Worm (Caenorhabditis elegans) whole organism, young adult: ENCODE measurements around the gene lsy-2.

Experiments used
- D2030.7 ChIP-seq: fragments of 200-800 bp; sonication (Bioruptor generic); IDR thresholded peaks from 2 replicates; pipeline ENCODE4 v1.3.6; 2022; ENCODE audit warnings: missing genetic modification reagents, missing genetic modification characterization, missing compliant biosample characterization
- F22D6.2 ChIP-seq: sonication (generic microtip); optimal IDR thresholded peaks from 2 replicates; lab custom pipeline; 2016; ENCODE audit warnings: mild to moderate bottlenecking, missing genetic modification characterization, missing compliant biosample characterization
- F52B5.7 ChIP-seq: sonication (generic microtip); optimal IDR thresholded peaks from 2 replicates; lab custom pipeline; 2016; ENCODE audit warnings: mild to moderate bottlenecking, missing genetic modification characterization, missing compliant biosample characterization
- F57A8.1 ChIP-seq: fragments of 200-800 bp; sonication (Bioruptor generic); optimal IDR thresholded peaks from 2 replicates; lab custom pipeline; 2018; ENCODE audit warnings: mild to moderate bottlenecking, missing genetic modification characterization, moderate library complexity, missing compliant biosample characterization
- K11D2.4 ChIP-seq: fragments of 200-800 bp; sonication (Bioruptor generic); IDR thresholded peaks from 2 replicates; pipeline ENCODE4 v1.3.6; 2022; ENCODE audit warnings: missing genetic modification reagents, missing genetic modification characterization, missing compliant biosample characterization
- Y53G8AR.9 ChIP-seq: fragments of 200-800 bp; sonication (Bioruptor generic); conservative IDR thresholded peaks from 2 replicates; pipeline ENCODE4 v1.3.6; 2022; ENCODE audit warnings: missing genetic modification reagents, missing genetic modification characterization, missing compliant biosample characterization
- Y95B8A.8 ChIP-seq: fragments of 200-800 bp; sonication (Bioruptor generic); IDR thresholded peaks from 2 replicates; pipeline ENCODE4 v1.3.6; 2022; ENCODE audit warnings: missing genetic modification reagents, missing genetic modification characterization, missing compliant biosample characterization
- atf-7 ChIP-seq: sonication (generic microtip); optimal IDR thresholded peaks from 2 replicates; lab custom pipeline; 2017; ENCODE audit warnings: mild to moderate bottlenecking, missing genetic modification characterization, missing compliant biosample characterization
- cebp-1 ChIP-seq, 2 experiments: fragments of 200-800 bp in 1 of 2; sonication (Bioruptor generic) in 1 of 2; sonication (generic microtip) in 1 of 2; IDR thresholded peaks in 1 of 2; optimal IDR thresholded peaks in 1 of 2; 2 replicates each; pipeline versions ENCODE4 v1.3.6 to Lab custom; 2017 to 2022; ENCODE audit warnings: missing compliant biosample characterization in 2 of 2, missing genetic modification characterization in 2 of 2, mild to moderate bottlenecking in 1 of 2, missing genetic modification reagents in 1 of 2, moderate library complexity in 1 of 2
- ceh-100 ChIP-seq: fragments of 200-800 bp; sonication (Bioruptor generic); IDR thresholded peaks from 2 replicates; pipeline ENCODE4 v1.3.6; 2022; ENCODE audit warnings: missing genetic modification reagents, missing genetic modification characterization, missing compliant biosample characterization
- ceh-27 ChIP-seq: fragments of 200-800 bp; sonication (Bioruptor generic); optimal IDR thresholded peaks from 2 replicates; lab custom pipeline; 2018; ENCODE audit warnings: mild to moderate bottlenecking, missing genetic modification characterization, moderate library complexity, missing compliant biosample characterization
- ceh-58 ChIP-seq: fragments of 200-800 bp; sonication (Bioruptor generic); IDR thresholded peaks from 2 replicates; pipeline ENCODE4 v1.3.6; 2022; ENCODE audit warnings: missing genetic modification characterization, missing compliant biosample characterization
- ceh-79 ChIP-seq: sonication (generic microtip); optimal IDR thresholded peaks from 2 replicates; lab custom pipeline; 2017; ENCODE audit warnings: mild to moderate bottlenecking, missing genetic modification characterization, missing compliant biosample characterization
- dpl-1 ChIP-seq: fragments of 150-350 bp; optimal IDR thresholded peaks from 2 replicates; lab custom pipeline; 2014; ENCODE audit warnings: missing biosample characterization, missing genetic modification reagents, missing genetic modification characterization
- ekl-4 ChIP-seq: fragments of 200-800 bp; sonication (Bioruptor generic); IDR thresholded peaks from 2 replicates; pipeline ENCODE4 v1.3.6; 2022; ENCODE audit warnings: missing genetic modification reagents, missing genetic modification characterization, missing compliant biosample characterization
- ets-4 ChIP-seq: fragments of 200-800 bp; sonication (Bioruptor generic); optimal IDR thresholded peaks from 2 replicates; lab custom pipeline; 2018; ENCODE audit warnings: mild to moderate bottlenecking, missing genetic modification characterization, missing compliant biosample characterization
- hmg-20 ChIP-seq: fragments of 200-800 bp; sonication (Bioruptor generic); IDR thresholded peaks from 2 replicates; pipeline ENCODE4 v1.3.6; 2022; ENCODE audit warnings: missing genetic modification reagents, missing genetic modification characterization, missing compliant biosample characterization
- hrde-1 ChIP-seq: sonication (generic microtip); optimal IDR thresholded peaks from 2 replicates; lab custom pipeline; 2016; ENCODE audit warnings: missing genetic modification characterization, mild to moderate bottlenecking, missing compliant biosample characterization, moderate library complexity, missing genotype, missing genetic modification reagents, borderline replicate concordance
- hsf-1 ChIP-seq: fragments of 200-800 bp; sonication (Bioruptor generic); IDR thresholded peaks from 2 replicates; pipeline ENCODE4 v1.3.6; 2022; ENCODE audit warnings: missing genetic modification reagents, missing genetic modification characterization, missing compliant biosample characterization
- lin-35 ChIP-seq, 3 experiments: fragments of 150-350 bp in 2 of 3; sonication (generic microtip) in 1 of 3; optimal IDR thresholded peaks; 2 replicates each; lab custom pipeline; 2014 to 2018; ENCODE audit warnings: missing biosample characterization in 3 of 3, missing genetic modification characterization in 3 of 3, missing genetic modification reagents in 3 of 3
- lir-1 ChIP-seq: fragments of 200-800 bp; sonication (Bioruptor generic); conservative IDR thresholded peaks from 2 replicates; pipeline ENCODE4 v1.3.6; 2022; ENCODE audit warnings: missing genetic modification reagents, missing genetic modification characterization, missing compliant biosample characterization
- lsy-27 ChIP-seq: sonication (generic microtip); optimal IDR thresholded peaks from 2 replicates; lab custom pipeline; 2017; ENCODE audit warnings: missing genetic modification characterization, mild to moderate bottlenecking, missing compliant biosample characterization, antibody characterized with exemption, missing genotype, borderline replicate concordance; ENCODE audit not compliant: insufficient read depth
- mel-28 ChIP-seq: sonication (generic microtip); optimal IDR thresholded peaks from 2 replicates; lab custom pipeline; 2016; ENCODE audit warnings: borderline replicate concordance, mild to moderate bottlenecking, missing genetic modification characterization, missing compliant biosample characterization
- mes-4 ChIP-seq: sonication (generic microtip); optimal IDR thresholded peaks from 2 replicates; lab custom pipeline; 2016; ENCODE audit warnings: missing genotype, missing genetic modification characterization, missing compliant biosample characterization
- mxl-1 ChIP-seq: sonication (generic microtip); optimal IDR thresholded peaks from 2 replicates; lab custom pipeline; 2016; ENCODE audit warnings: missing genetic modification characterization, missing compliant biosample characterization
- nfya-1 ChIP-seq: sonication (generic microtip); optimal IDR thresholded peaks from 2 replicates; lab custom pipeline; 2017; ENCODE audit warnings: antibody characterized with exemption, missing compliant biosample characterization, missing genetic modification characterization, borderline replicate concordance; ENCODE audit not compliant: insufficient read depth
- nhr-80 ChIP-seq: sonication (generic microtip); optimal IDR thresholded peaks from 2 replicates; lab custom pipeline; 2016; ENCODE audit warnings: missing genetic modification characterization, missing compliant biosample characterization
- pha-4 ChIP-seq: fragments of 150-350 bp; sonication (generic microtip); optimal IDR thresholded peaks from 2 replicates; lab custom pipeline; 2014; ENCODE audit warnings: missing biosample characterization, missing genetic modification reagents, missing genetic modification characterization
- sdz-38 ChIP-seq: sonication (generic microtip); optimal IDR thresholded peaks from 2 replicates; lab custom pipeline; 2016; ENCODE audit warnings: missing genotype, missing genetic modification characterization, missing compliant biosample characterization
- snpc-4 ChIP-seq, 5 experiments: fragments of 150-350 bp in 1 of 5; sonication (generic microtip) in 4 of 5; optimal IDR thresholded peaks; 2 replicates each; lab custom pipeline; 2014 to 2018; ENCODE audit warnings: missing genetic modification characterization in 5 of 5, missing biosample characterization in 3 of 5, antibody characterized with exemption in 2 of 5, mild to moderate bottlenecking in 2 of 5, missing compliant biosample characterization in 2 of 5, missing genotype in 2 of 5, moderate library complexity in 2 of 5, missing genetic modification reagents in 1 of 5
- somi-1 ChIP-seq: fragments of 200-800 bp; sonication (Bioruptor generic); optimal IDR thresholded peaks from 2 replicates; lab custom pipeline; 2018; ENCODE audit warnings: mild to moderate bottlenecking, missing genetic modification characterization, missing compliant biosample characterization
- unc-62 ChIP-seq: fragments of 150-350 bp; optimal IDR thresholded peaks from 2 replicates; lab custom pipeline; 2014; ENCODE audit warnings: missing biosample characterization, missing genetic modification reagents, missing genetic modification characterization
- zim-3 ChIP-seq: sonication (generic microtip); optimal IDR thresholded peaks from 2 replicates; lab custom pipeline; 2017; ENCODE audit warnings: mild to moderate bottlenecking, missing genetic modification characterization, moderate library complexity, missing compliant biosample characterization
- ztf-25 ChIP-seq: fragments of 200-800 bp; sonication (Bioruptor generic); IDR thresholded peaks from 2 replicates; pipeline ENCODE4 v1.3.6; 2022; ENCODE audit warnings: missing genetic modification reagents, missing genetic modification characterization, missing compliant biosample characterization
- ztf-26 ChIP-seq: sonication (generic microtip); optimal IDR thresholded peaks from 2 replicates; lab custom pipeline; 2017; ENCODE audit warnings: missing genetic modification characterization, missing compliant biosample characterization
- ztf-3 ChIP-seq: fragments of 200-800 bp; sonication (Bioruptor generic); optimal IDR thresholded peaks from 2 replicates; lab custom pipeline; 2018; ENCODE audit warnings: mild to moderate bottlenecking, missing genetic modification characterization, missing compliant biosample characterization

The lsy-2 gene

DNA sequence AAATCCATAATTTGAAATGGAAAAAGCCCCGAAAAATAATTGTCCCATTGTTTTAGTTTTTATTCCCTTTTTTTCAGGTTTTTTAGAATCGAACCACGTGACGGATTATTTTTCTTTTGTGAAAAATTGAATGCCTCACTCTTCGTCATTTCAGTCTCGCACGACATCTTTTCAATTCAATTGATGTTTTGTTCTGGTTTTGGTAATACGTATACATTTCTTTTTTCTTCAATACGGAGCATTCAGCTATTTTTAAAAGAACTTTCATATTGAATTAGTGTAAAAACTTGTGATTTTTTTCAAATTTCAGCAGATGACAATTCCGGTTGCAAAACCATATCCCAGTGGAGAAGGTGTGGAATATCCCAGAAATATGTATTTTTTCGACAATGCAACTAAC lies 24.8 kb upstream of the lsy-2 start, which contains the start of gene F49H12.7:
Gene F49H12.7 (plus strand): TSS at position 301 of the 400 bp plus-strand sequence.
- TF ChIP-seq D2030.7 (GFP tag; lab: Robert Waterston, UW) = no peak
- no peak for TF ChIP-seq F52B5.7 (tag; lab: Kevin White, UChicago)
- TF ChIP-seq ceh-27 = no peak
- no peak for TF ChIP-seq atf-7 (tag; lab: Kevin White, UChicago)
- no peak for TF ChIP-seq dpl-1 (GFP tag; lab: Kevin White, UChicago)
- no peak for TF ChIP-seq ceh-79 (tag; lab: Kevin White, UChicago)
- TF ChIP-seq nhr-80 = no peak
- no peak for TF ChIP-seq ets-4 (GFP tag; lab: Kevin White, UChicago)
- no peak for TF ChIP-seq sdz-38 (tag; lab: Kevin White, UChicago)
- no peak for TF ChIP-seq Y53G8AR.9 (GFP tag; lab: Robert Waterston, UW)
- no peak for TF ChIP-seq mes-4
- TF ChIP-seq ceh-58 (GFP tag; lab: Robert Waterston, UW) = no peak
- TF ChIP-seq somi-1 = no peak
- no peak for TF ChIP-seq ztf-3
- no peak for TF ChIP-seq F57A8.1 (GFP tag; lab: Kevin White, UChicago)
- TF ChIP-seq mel-28 (tag; lab: Kevin White, UChicago) = no peak

DNA sequence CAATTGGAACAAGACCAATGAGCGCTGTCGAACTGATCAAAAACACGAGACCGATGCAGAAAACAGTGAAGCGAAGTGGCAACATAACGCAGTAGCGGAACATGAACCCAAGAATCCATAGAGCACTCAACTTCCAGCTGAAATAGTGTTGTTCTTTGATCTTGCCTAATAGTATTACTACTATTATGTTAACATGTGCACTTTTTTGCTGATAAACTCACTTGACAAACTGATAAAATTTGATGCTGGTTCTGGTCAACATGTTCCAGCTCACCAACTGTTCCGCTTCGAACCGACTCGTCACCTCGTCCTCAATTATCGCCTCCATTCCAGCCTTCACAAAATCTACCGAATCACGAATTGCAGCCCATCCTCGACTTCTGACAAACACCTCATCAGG lies 21.2 kb upstream of the lsy-2 start:
- TF ChIP-seq cebp-1 (GFP tag; IDR thresholded peaks at IDR 0.05; lab: Robert Waterston, UW) = no peak
- TF ChIP-seq cebp-1 (tag; optimal IDR thresholded peaks at IDR 0.05; lab: Kevin White, UChicago) = peak; percentile 12
- TF ChIP-seq nhr-80 = peak; percentile 29
- TF ChIP-seq Y95B8A.8 (GFP tag; lab: Robert Waterston, UW) = no peak
- TF ChIP-seq F52B5.7 (tag; lab: Kevin White, UChicago) = no peak

- no peak for TF ChIP-seq pha-4
- TF ChIP-seq nhr-80 = peak; percentile 75
- no peak for TF ChIP-seq F22D6.2 (tag; lab: Kevin White, UChicago)
- TF ChIP-seq mxl-1 (tag; lab: Kevin White, UChicago) = no peak
- peak; percentile 19; the same call in 1 of the 2 replicates for TF ChIP-seq K11D2.4 (GFP tag; lab: Robert Waterston, UW)
- no peak for TF ChIP-seq ceh-100
- peak; percentile 29 for TF ChIP-seq somi-1
- TF ChIP-seq hrde-1 = no peak
- TF ChIP-seq unc-62 = peak; percentile 32
- TF ChIP-seq lin-35 (GFP tag; optimal IDR thresholded peaks at IDR 0.05; lab: Kevin White, UChicago) = no peak
- TF ChIP-seq ekl-4 (GFP tag; lab: Robert Waterston, UW) = no peak
- TF ChIP-seq snpc-4 (GFP tag; optimal IDR thresholded peaks at IDR 0.05; lab: Kevin White, UChicago) = no peak
- no peak for TF ChIP-seq snpc-4 (tag; optimal IDR thresholded peaks at IDR 0.05; lab: Kevin White, UChicago)
- no peak for TF ChIP-seq nfya-1 (tag; lab: Kevin White, UChicago)
- TF ChIP-seq cebp-1 (GFP tag; IDR thresholded peaks at IDR 0.05; lab: Robert Waterston, UW) = no peak
- TF ChIP-seq cebp-1 (tag; optimal IDR thresholded peaks at IDR 0.05; lab: Kevin White, UChicago) = peak; percentile 42
- TF ChIP-seq ztf-26 (tag; lab: Kevin White, UChicago) = peak; percentile 24
- no peak for TF ChIP-seq ceh-58 (GFP tag; lab: Robert Waterston, UW)
- no peak for TF ChIP-seq hsf-1 (GFP tag; lab: Robert Waterston, UW)
- no peak for TF ChIP-seq hmg-20 (GFP tag; lab: Robert Waterston, UW)
- TF ChIP-seq ztf-25 (GFP tag; lab: Robert Waterston, UW) = no peak
- peak; percentile 36 for TF ChIP-seq atf-7 (tag; lab: Kevin White, UChicago)
- no peak for TF ChIP-seq lir-1 (GFP tag; lab: Robert Waterston, UW)
- no peak for TF ChIP-seq lsy-27
- no peak for TF ChIP-seq zim-3 (tag; lab: Kevin White, UChicago)
These were observed 19.0 kb upstream of the lsy-2 start, which contains the start of gene acl-4 for ce11 chrX:2070418-2070996. Gene acl-4 (minus strand): TSS chrX:2070444.
